Fruit fly (Drosophila melanogaster): ENCODE data around the gene CG13933.

Gene CG13933

dm6 chr3L:1746338-1747199 lies 28.4 kb downstream of the CG13933 start, which contains the start of gene CG13921 (continued):
- TF ChIP-seq Hr4 (GFP tag; optimal IDR thresholded peaks at IDR 0.05): peak; percentile 99
- TF ChIP-seq CG11902 (GFP tag; optimal IDR thresholded peaks at IDR 0.05): peak; percentile 99
- TF ChIP-seq Ets96B (tag; optimal IDR thresholded peaks at IDR 0.05): peak; percentile 100
- TF ChIP-seq vri (GFP tag; optimal IDR thresholded peaks at IDR 0.05): peak; percentile 99
- peak; percentile 99 for TF ChIP-seq CG6808 (GFP tag; optimal IDR thresholded peaks at IDR 0.05)
- TF ChIP-seq CG3919 (GFP tag; optimal IDR thresholded peaks at IDR 0.05): peak; percentile 100
- TF ChIP-seq CG15336 (GFP tag; IDR thresholded peaks at IDR 0.05): peak; percentile 100
- peak; percentile 100 for TF ChIP-seq fd59A (GFP tag; optimal IDR thresholded peaks at IDR 0.05)
- peak; percentile 93 for TF ChIP-seq CG16779 (tag; optimal IDR thresholded peaks at IDR 0.05)
- peak; percentile 99 for TF ChIP-seq Hr39 (GFP tag; optimal IDR thresholded peaks at IDR 0.05)

- TF ChIP-seq vri (GFP tag; optimal IDR thresholded peaks at IDR 0.05): peak; percentile 34
- TF ChIP-seq fd85E (GFP tag; optimal IDR thresholded peaks at IDR 0.05): no peak
- TF ChIP-seq acj6 (GFP tag; optimal IDR thresholded peaks at IDR 0.05): no peak
Observed at dm6 chr3L:1745432-1745831, 29.5 kb downstream of the CG13933 start.

dm6 chr3L:1742552-1743097 lies 32.3 kb downstream of the CG13933 start:
- TF ChIP-seq dac (GFP tag; optimal IDR thresholded peaks at IDR 0.05) (no peak), fkh (GFP tag; optimal IDR thresholded peaks at IDR 0.05) (peak; percentile 90), Eip78C (GFP tag) (peak; percentile 45), Hr39 (GFP tag; optimal IDR thresholded peaks at IDR 0.05) (no peak), fd59A (GFP tag; optimal IDR thresholded peaks at IDR 0.05) (peak; percentile 11), cyc (GFP tag; optimal IDR thresholded peaks at IDR 0.05) (no peak), svp (GFP tag) (peak; percentile 43), Smox (GFP tag; optimal IDR thresholded peaks at IDR 0.05) (no peak)

- TF ChIP-seq dac (GFP tag; optimal IDR thresholded peaks at IDR 0.05): no peak
- peak; percentile 55 for TF ChIP-seq fkh (GFP tag; optimal IDR thresholded peaks at IDR 0.05)
- TF ChIP-seq vri (GFP tag; optimal IDR thresholded peaks at IDR 0.05): peak; percentile 60
- no peak for TF ChIP-seq Met (GFP tag; optimal IDR thresholded peaks at IDR 0.05)
- TF ChIP-seq ss (GFP tag; optimal IDR thresholded peaks at IDR 0.05): no peak
- TF ChIP-seq svp (GFP tag): peak; percentile 88
- TF ChIP-seq Blimp-1 (GFP tag; optimal IDR thresholded peaks at IDR 0.05): no peak
- no peak for TF ChIP-seq Sox15 (GFP tag; optimal IDR thresholded peaks at IDR 0.05)
- no peak for TF ChIP-seq CG11902 (GFP tag; optimal IDR thresholded peaks at IDR 0.05)
- no peak for TF ChIP-seq CG34406 (GFP tag; optimal IDR thresholded peaks at IDR 0.05)
- no peak for TF ChIP-seq CG31627 (GFP tag; optimal IDR thresholded peaks at IDR 0.05)
- no peak for TF ChIP-seq CG6808 (GFP tag; optimal IDR thresholded peaks at IDR 0.05)
- TF ChIP-seq Smox (GFP tag; optimal IDR thresholded peaks at IDR 0.05): no peak
- TF ChIP-seq Eip78C (GFP tag): peak; percentile 22
- no peak for TF ChIP-seq fd85E (GFP tag; optimal IDR thresholded peaks at IDR 0.05)
Observed at dm6 chr3L:1741655-1742551, 33.0 kb downstream of the CG13933 start.

- TF ChIP-seq CG8632 (GFP tag; optimal IDR thresholded peaks at IDR 0.05): no peak
- 0 out of 3 replicates have a peak, but pooled peaks have one; percentile 18 for TF ChIP-seq CG8119 (GFP tag; IDR thresholded peaks at IDR 0.05)
- TF ChIP-seq svp (GFP tag): no peak
- TF ChIP-seq acj6 (GFP tag; optimal IDR thresholded peaks at IDR 0.05): peak; percentile 18
- TF ChIP-seq Ets96B (tag; optimal IDR thresholded peaks at IDR 0.05): no peak
- TF ChIP-seq CG6276 (GFP tag; optimal IDR thresholded peaks at IDR 0.05): no peak
- no peak for TF ChIP-seq Eip93F (GFP tag; optimal IDR thresholded peaks at IDR 0.05)
- no peak for TF ChIP-seq fd85E (GFP tag; optimal IDR thresholded peaks at IDR 0.05)
- TF ChIP-seq CG6792 (GFP tag; optimal IDR thresholded peaks at IDR 0.05): peak; percentile 38
- TF ChIP-seq CG8319 (GFP tag; optimal IDR thresholded peaks at IDR 0.05): no peak
- no peak for TF ChIP-seq CG10669 (GFP tag; optimal IDR thresholded peaks at IDR 0.05)
- peak; percentile 5 for TF ChIP-seq Sox14 (GFP tag; optimal IDR thresholded peaks at IDR 0.05)
- TF ChIP-seq Sox102F (GFP tag; optimal IDR thresholded peaks at IDR 0.05): peak; percentile 15
- TF ChIP-seq pdm3 (GFP tag; optimal IDR thresholded peaks at IDR 0.05): peak; percentile 26
- TF ChIP-seq Hr38 (GFP tag; optimal IDR thresholded peaks at IDR 0.05): no peak
- TF ChIP-seq CG1621 (tag; optimal IDR thresholded peaks at IDR 0.05): no peak
- no peak for TF ChIP-seq CG16779 (tag; optimal IDR thresholded peaks at IDR 0.05)
- TF ChIP-seq CG6808 (GFP tag; optimal IDR thresholded peaks at IDR 0.05): no peak
- peak; percentile 38 for TF ChIP-seq OdsH (GFP tag; optimal IDR thresholded peaks at IDR 0.05)
- TF ChIP-seq Sox15 (GFP tag; optimal IDR thresholded peaks at IDR 0.05): peak; percentile 15
- TF ChIP-seq CG11762 (GFP tag; optimal IDR thresholded peaks at IDR 0.05; ENCODE audit: insufficient read depth): no peak
Observed at dm6 chr3L:1741107-1741506, 33.8 kb downstream of the CG13933 start.
